Worm (Caenorhabditis elegans) whole organism, L4 larva: ENCODE results near the gene B0393.4.

Source experiments
- arid-1 ChIP-seq: fragments of 200-800 bp; sonication (Bioruptor generic); conservative IDR thresholded peaks from 2 replicates; pipeline ENCODE4 v1.3.6; 2022; ENCODE audit warnings: missing genetic modification reagents, missing genetic modification characterization, missing compliant biosample characterization
- fkh-10 ChIP-seq: fragments of 150-350 bp; optimal IDR thresholded peaks from 2 replicates; lab custom pipeline; 2014; ENCODE audit warnings: missing biosample characterization, missing genetic modification reagents, missing genetic modification characterization

DNA sequence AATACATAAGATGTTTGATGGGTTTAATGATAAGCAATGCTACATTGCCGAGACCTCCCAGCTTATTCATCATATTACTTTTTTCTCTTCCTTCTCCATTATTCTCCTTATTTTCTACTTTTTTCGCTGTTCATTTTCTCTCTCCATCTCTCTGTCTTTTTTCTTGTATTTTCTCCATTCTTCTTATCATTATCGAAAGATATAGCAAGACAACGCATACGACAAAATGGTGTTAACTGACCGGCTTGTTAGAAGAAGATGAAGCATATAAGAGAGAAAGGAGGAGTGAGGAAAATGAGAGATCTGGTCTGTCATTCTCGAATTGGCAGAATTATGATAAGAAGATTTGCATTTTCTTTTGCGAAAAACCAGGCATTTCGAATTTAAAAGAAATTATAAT lies 3.4 kb upstream of the B0393.4 start:
- TF ChIP-seq fkh-10 (GFP tag; lab: Kevin White, UChicago) = no peak
- TF ChIP-seq arid-1 (GFP tag; lab: Robert Waterston, UW) = no peak
